Fruit fly (Drosophila melanogaster): ENCODE data around the gene CG4558.

Gene CG4558

dm6 chrX:6800726-6801296 lies 48.8 kb upstream of the CG4558 start (continued):
- TF ChIP-seq CG31224 (GFP tag; IDR thresholded peaks at IDR 0.05): no peak
- TF ChIP-seq CG8478 (optimal IDR thresholded peaks at IDR 0.05): no peak
- no peak for TF ChIP-seq Sry-δ (GFP tag; optimal IDR thresholded peaks at IDR 0.05)
- TF ChIP-seq CG5245 (GFP tag; optimal IDR thresholded peaks at IDR 0.05): no peak
- TF ChIP-seq Awh (GFP tag; IDR thresholded peaks at IDR 0.05): peak; percentile 49; the same call in 1 of the 2 replicates
- TF ChIP-seq fru (optimal IDR thresholded peaks at IDR 0.05): no peak
- peak; percentile 22 to 53 for TF ChIP-seq Trl (optimal IDR thresholded peaks at IDR 0.05)
- no peak for TF ChIP-seq Trl (GFP tag; optimal IDR thresholded peaks at IDR 0.05)
- TF ChIP-seq tin (GFP tag; optimal IDR thresholded peaks at IDR 0.05): no peak
- TF ChIP-seq CG1602 (GFP tag; optimal IDR thresholded peaks at IDR 0.05): no peak
- TF ChIP-seq stwl (tag; optimal IDR thresholded peaks at IDR 0.05): no peak
- no peak for TF ChIP-seq Neu2 (GFP tag; optimal IDR thresholded peaks at IDR 0.05; ENCODE audit: borderline replicate concordance)
- no peak; the same call in 1 of the 2 replicates for TF ChIP-seq NFAT (GFP tag; IDR thresholded peaks at IDR 0.05)
- no peak for TF ChIP-seq kah (GFP tag; optimal IDR thresholded peaks at IDR 0.05)
- TF ChIP-seq Gsc (GFP tag; IDR thresholded peaks at IDR 0.05): no peak
- TF ChIP-seq Vsx1 (GFP tag; optimal IDR thresholded peaks at IDR 0.05): peak; percentile 87
- TF ChIP-seq ftz-f1 (GFP tag; optimal IDR thresholded peaks at IDR 0.05): peak; percentile 36
- peak; percentile 46 for TF ChIP-seq CG17359 (tag; optimal IDR thresholded peaks at IDR 0.05)
- TF ChIP-seq hth (optimal IDR thresholded peaks at IDR 0.05): no peak
- TF ChIP-seq HLHmδ (GFP tag; optimal IDR thresholded peaks at IDR 0.05): no peak
- TF ChIP-seq CG8089 (GFP tag; optimal IDR thresholded peaks at IDR 0.05): no peak
- no peak for TF ChIP-seq gfzf (GFP tag; optimal IDR thresholded peaks at IDR 0.05)
- TF ChIP-seq danr (GFP tag; IDR thresholded peaks at IDR 0.05): no peak
- TF ChIP-seq Hr51 (GFP tag; optimal IDR thresholded peaks at IDR 0.05): peak in 1 of 2 experiments; percentile 61
- TF ChIP-seq klu (GFP tag; IDR thresholded peaks at IDR 0.05): no peak
- peak; percentile 51; the same call in 1 of the 2 replicates for TF ChIP-seq CG31441 (GFP tag; IDR thresholded peaks at IDR 0.05)
- peak; percentile 4 for TF ChIP-seq CG14710 (tag; optimal IDR thresholded peaks at IDR 0.05)
- TF ChIP-seq wor (GFP tag; IDR thresholded peaks at IDR 0.05): no peak
- TF ChIP-seq CG15696 (tag; optimal IDR thresholded peaks at IDR 0.05): no peak
- TF ChIP-seq Ravus (GFP tag; IDR thresholded peaks at IDR 0.05): no peak
- no peak for TF ChIP-seq D19B (GFP tag; optimal IDR thresholded peaks at IDR 0.05)
- no peak for TF ChIP-seq Mes4 (GFP tag; optimal IDR thresholded peaks at IDR 0.05)
- no peak for TF ChIP-seq CG16813 (GFP tag; IDR thresholded peaks at IDR 0.05; ENCODE audit: partially characterized antibody)
- no peak for TF ChIP-seq cg (GFP tag; optimal IDR thresholded peaks at IDR 0.05)
- TF ChIP-seq CG3281 (GFP tag; optimal IDR thresholded peaks at IDR 0.05): peak; percentile 37
- no peak for TF ChIP-seq CG17912 (GFP tag; optimal IDR thresholded peaks at IDR 0.05)
- TF ChIP-seq eyg (GFP tag; optimal IDR thresholded peaks at IDR 0.05): no peak
- TF ChIP-seq lola (GFP tag; optimal IDR thresholded peaks at IDR 0.05): peak in 1 of 3 experiments; percentile 11
- TF ChIP-seq CG11696 (GFP tag; IDR thresholded peaks at IDR 0.05): peak; percentile 89
- no peak for TF ChIP-seq slp2 (GFP tag; optimal IDR thresholded peaks at IDR 0.05)
- peak; percentile 46 for TF ChIP-seq CG18619 (GFP tag; optimal IDR thresholded peaks at IDR 0.05)
- no peak for TF ChIP-seq CG13123 (GFP tag; optimal IDR thresholded peaks at IDR 0.05)
- TF ChIP-seq ato (GFP tag; IDR thresholded peaks at IDR 0.05; ENCODE audit: partially characterized antibody): no peak
- peak; percentile 6 for TF ChIP-seq kay (GFP tag; optimal IDR thresholded peaks at IDR 0.05)
- 0 out of 3 replicates have a peak, but pooled peaks have one; percentile 17 for TF ChIP-seq CG6175 (GFP tag; IDR thresholded peaks at IDR 0.05)
- no peak for TF ChIP-seq CG2129 (GFP tag; IDR thresholded peaks at IDR 0.05; ENCODE audit: partially characterized antibody)
- TF ChIP-seq CG12071 (GFP tag; optimal IDR thresholded peaks at IDR 0.05): no peak
- peak; percentile 62 for TF ChIP-seq lab (GFP tag; optimal IDR thresholded peaks at IDR 0.05)
- TF ChIP-seq p53 (GFP tag; optimal IDR thresholded peaks at IDR 0.05): no peak
- no peak for TF ChIP-seq tio (GFP tag; optimal IDR thresholded peaks at IDR 0.05)
- peak; percentile 11 for TF ChIP-seq CG12219 (GFP tag; optimal IDR thresholded peaks at IDR 0.05)

Data from whole organism, embryonic.